Worm (Caenorhabditis elegans) whole organism, L2 larva: ENCODE measurements around the gene R102.2.
"Not testable (repeated sequence)": the region's sequence is repeated elsewhere in the genome, so short reads cannot be mapped to it uniquely, and the experiment has no call there.

Experiments
- F13H6.1 ChIP-seq: sonication (generic microtip); optimal IDR thresholded peaks from 2 replicates; lab custom pipeline; 2016; ENCODE audit warnings: missing genetic modification characterization, missing compliant biosample characterization
- R02D3.7 ChIP-seq: fragments of 150-350 bp; optimal IDR thresholded peaks from 2 replicates; lab custom pipeline; 2014; ENCODE audit warnings: missing biosample characterization, missing genetic modification characterization
- Y55F3AM.14 ChIP-seq: fragments of 200-800 bp; sonication (Bioruptor generic); optimal IDR thresholded peaks from 2 replicates; lab custom pipeline; 2018; ENCODE audit warnings: mild to moderate bottlenecking, missing genetic modification characterization, missing compliant biosample characterization
- alr-1 ChIP-seq: fragments of 150-350 bp; optimal IDR thresholded peaks from 2 replicates; lab custom pipeline; 2014; ENCODE audit warnings: missing biosample characterization, missing genetic modification characterization
- aly-2 ChIP-seq: fragments of 150-350 bp; optimal IDR thresholded peaks from 2 replicates; lab custom pipeline; 2014; ENCODE audit warnings: missing biosample characterization, missing genetic modification characterization
- ama-1 ChIP-seq: fragments of 150-350 bp; optimal IDR thresholded peaks from 2 replicates; lab custom pipeline; 2018; ENCODE audit warnings: inconsistent platforms
- crh-2 ChIP-seq: sonication (generic microtip); optimal IDR thresholded peaks from 2 replicates; lab custom pipeline; 2017; ENCODE audit warnings: missing biosample characterization, missing genetic modification characterization
- egl-27 ChIP-seq: sonication (generic microtip); optimal IDR thresholded peaks from 3 replicates; lab custom pipeline; 2017; ENCODE audit warnings: missing biosample characterization, missing genetic modification reagents, missing genetic modification characterization
- elt-1 ChIP-seq: fragments of 150-350 bp; optimal IDR thresholded peaks from 2 replicates; lab custom pipeline; 2014; ENCODE audit warnings: missing biosample characterization, missing genetic modification characterization
- elt-3 ChIP-seq: sonication (generic microtip); optimal IDR thresholded peaks from 2 replicates; lab custom pipeline; 2017; ENCODE audit warnings: missing biosample characterization, missing genetic modification characterization
- fos-1 ChIP-seq: fragments of 150-350 bp; optimal IDR thresholded peaks from 2 replicates; lab custom pipeline; 2014; ENCODE audit warnings: missing biosample characterization, missing genetic modification characterization
- gmeb-1 ChIP-seq: fragments of 150-350 bp; optimal IDR thresholded peaks from 2 replicates; lab custom pipeline; 2014; ENCODE audit warnings: missing biosample characterization, missing genetic modification characterization
- lin-11 ChIP-seq: fragments of 150-350 bp; sonication (generic microtip); optimal IDR thresholded peaks from 2 replicates; lab custom pipeline; 2014; ENCODE audit warnings: missing biosample characterization, missing genetic modification characterization, inconsistent platforms, mixed read lengths
- lsy-2 ChIP-seq, 2 experiments: fragments of 150-350 bp in 1 of 2; sonication (generic microtip) in 1 of 2; optimal IDR thresholded peaks; 2 replicates each; lab custom pipeline; 2014 to 2017; ENCODE audit warnings: missing biosample characterization in 2 of 2, missing genetic modification characterization in 2 of 2
- mdl-1 ChIP-seq, 2 experiments: fragments of 150-350 bp in 1 of 2; sonication (generic microtip) in 1 of 2; optimal IDR thresholded peaks; 2 replicates each; lab custom pipeline; 2017; ENCODE audit warnings: missing biosample characterization in 2 of 2, missing genetic modification characterization in 2 of 2
- nhr-10 ChIP-seq: sonication (generic microtip); optimal IDR thresholded peaks from 2 replicates; lab custom pipeline; 2017; ENCODE audit warnings: missing biosample characterization, missing genetic modification characterization
- nhr-12 ChIP-seq: fragments of 150-350 bp; optimal IDR thresholded peaks from 2 replicates; lab custom pipeline; 2014; ENCODE audit warnings: missing biosample characterization, missing genetic modification characterization
- nhr-129 ChIP-seq: fragments of 150-350 bp; optimal IDR thresholded peaks from 2 replicates; lab custom pipeline; 2014; ENCODE audit warnings: missing biosample characterization, missing genetic modification characterization
- nhr-23 ChIP-seq: fragments of 150-350 bp; optimal IDR thresholded peaks from 2 replicates; lab custom pipeline; 2014; ENCODE audit warnings: missing biosample characterization, missing genetic modification reagents, missing genetic modification characterization
- nhr-25 ChIP-seq: fragments of 150-350 bp; sonication (generic microtip); optimal IDR thresholded peaks from 3 replicates; lab custom pipeline; 2014; ENCODE audit warnings: missing biosample characterization, missing genetic modification characterization
- nhr-6 ChIP-seq: fragments of 150-350 bp; optimal IDR thresholded peaks from 2 replicates; lab custom pipeline; 2014; ENCODE audit warnings: missing biosample characterization, missing genetic modification characterization
- nhr-77 ChIP-seq: fragments of 150-350 bp; optimal IDR thresholded peaks from 2 replicates; lab custom pipeline; 2014; ENCODE audit warnings: missing biosample characterization, missing genetic modification characterization
- sem-4 ChIP-seq: fragments of 150-350 bp; optimal IDR thresholded peaks from 2 replicates; lab custom pipeline; 2014; ENCODE audit warnings: missing biosample characterization, missing genetic modification reagents, missing genetic modification characterization
- skn-1 ChIP-seq: sonication (generic microtip); optimal IDR thresholded peaks from 2 replicates; lab custom pipeline; 2017; ENCODE audit warnings: missing biosample characterization, missing genetic modification characterization
- sma-3 ChIP-seq: sonication (generic microtip); optimal IDR thresholded peaks from 2 replicates; lab custom pipeline; 2016; ENCODE audit warnings: missing genetic modification reagents, missing genetic modification characterization, missing compliant biosample characterization
- sma-9 ChIP-seq, 2 experiments: fragments of 150-350 bp in 1 of 2; sonication (generic microtip) in 1 of 2; optimal IDR thresholded peaks; 2 replicates each; lab custom pipeline; 2014 to 2016; ENCODE audit warnings: missing genetic modification characterization in 2 of 2, mild to moderate bottlenecking in 1 of 2, missing biosample characterization in 1 of 2, missing compliant biosample characterization in 1 of 2, missing genetic modification reagents in 1 of 2, moderate library complexity in 1 of 2
- snpc-4 ChIP-seq: fragments of 150-350 bp; optimal IDR thresholded peaks from 2 replicates; lab custom pipeline; 2014; ENCODE audit warnings: missing biosample characterization, missing genetic modification characterization
- unc-39 ChIP-seq: fragments of 150-350 bp; optimal IDR thresholded peaks from 2 replicates; lab custom pipeline; 2014; ENCODE audit warnings: missing biosample characterization, missing genetic modification characterization
- unc-55 ChIP-seq: fragments of 150-350 bp; sonication (generic microtip); optimal IDR thresholded peaks from 3 replicates; lab custom pipeline; 2014; ENCODE audit warnings: missing biosample characterization, missing genetic modification reagents, missing genetic modification characterization
- ztf-1 ChIP-seq: fragments of 200-800 bp; sonication (Bioruptor generic); conservative IDR thresholded peaks from 2 replicates; pipeline ENCODE4 v1.3.6; 2022; ENCODE audit warnings: missing genetic modification characterization, missing compliant biosample characterization
- ztf-11 ChIP-seq: sonication (generic microtip); optimal IDR thresholded peaks from 2 replicates; lab custom pipeline; 2017; ENCODE audit warnings: missing biosample characterization, missing genetic modification characterization
- ztf-4 ChIP-seq: fragments of 150-350 bp; optimal IDR thresholded peaks from 2 replicates; lab custom pipeline; 2014; ENCODE audit warnings: missing biosample characterization, missing genetic modification characterization

The R102.2 gene

DNA sequence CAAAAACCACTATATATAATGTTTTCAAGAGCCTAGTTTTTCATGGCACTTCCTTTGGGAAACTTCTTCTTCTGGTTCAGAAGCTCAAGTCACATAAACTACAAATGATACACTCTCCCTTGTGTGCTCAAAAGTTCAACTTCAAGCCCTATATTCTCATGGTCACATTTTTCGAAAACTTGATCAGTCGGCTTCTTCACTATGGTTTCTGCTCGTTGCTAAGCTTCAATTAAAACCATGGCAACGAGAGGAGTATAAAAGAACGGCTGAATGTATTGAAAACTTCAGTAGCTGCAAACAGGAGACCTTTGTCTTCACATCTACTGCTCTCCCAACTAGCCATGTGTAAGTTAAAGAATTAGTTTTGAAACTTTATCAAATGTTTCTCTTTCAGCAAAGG lies at the start of gene R102.2:
Gene R102.2 (plus strand): TSS at position 301 of the 400 bp plus-strand sequence.
- TF ChIP-seq aly-2; unc-39; ztf-1 (GFP tag; lab: Robert Waterston, UW): not testable (repeated sequence)

DNA sequence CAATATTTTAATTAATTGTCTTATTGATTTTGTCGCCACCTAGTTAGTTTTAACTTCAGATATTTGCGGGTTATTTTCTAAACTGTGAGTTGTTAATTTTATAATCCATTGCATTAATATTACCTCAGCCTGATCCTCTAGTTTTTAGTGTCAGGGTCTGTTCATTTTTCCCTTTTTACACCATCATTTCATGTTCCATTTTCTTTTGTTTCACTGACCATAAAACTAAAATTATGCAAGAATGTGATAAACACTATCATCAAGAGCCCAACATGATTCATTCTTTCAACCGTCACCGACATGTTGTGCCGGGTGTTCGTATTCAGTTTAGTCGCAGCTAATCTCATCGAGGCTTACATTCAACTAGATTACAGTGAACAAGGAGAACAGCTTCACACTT lies 48.4 kb upstream of the R102.2 start, which contains the start of gene F56C4.2:
Gene F56C4.2 (plus strand): TSS at position 301 of the 400 bp plus-strand sequence.
- TF ChIP-seq alr-1 (tag; lab: Kevin White, UChicago) (no peak), gmeb-1 (no peak), ztf-4 (no peak), crh-2 (tag; lab: Kevin White, UChicago) (no peak), R02D3.7 (tag; lab: Kevin White, UChicago) (no peak), nhr-129 (tag; lab: Kevin White, UChicago) (no peak), egl-27 (tag; lab: Kevin White, UChicago) (no peak)
- TF ChIP-seq, all 48 proteins: peak for 0

DNA sequence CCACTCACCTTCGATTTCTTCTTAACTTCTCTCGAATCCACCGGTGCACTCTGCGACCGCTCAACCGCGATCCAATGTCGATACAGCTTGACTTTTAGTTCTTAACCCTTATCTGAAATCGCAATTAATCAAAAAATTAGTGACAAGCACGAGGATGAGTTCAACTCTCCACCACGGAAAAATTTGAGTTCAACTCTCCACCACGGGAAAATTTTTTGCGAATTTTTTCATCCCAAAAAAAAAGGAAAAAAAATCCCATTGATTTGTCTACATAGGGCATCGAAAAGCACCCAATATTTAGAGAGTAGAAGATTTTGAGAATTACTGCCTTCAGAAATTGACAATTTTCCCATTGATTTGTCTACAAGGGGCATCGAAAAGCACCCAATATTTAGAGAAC lies 33.4 kb upstream of the R102.2 start, which contains the start of gene glb-19:
Gene glb-19 (minus strand): TSS at position 101 of the 400 bp plus-strand sequence.
- TF ChIP-seq nhr-23; F13H6.1 (tag; lab: Kevin White, UChicago); gmeb-1: not testable (repeated sequence)
- TF ChIP-seq, all 48 proteins: peak for 0; not testable (repeated sequence) for 48

DNA sequence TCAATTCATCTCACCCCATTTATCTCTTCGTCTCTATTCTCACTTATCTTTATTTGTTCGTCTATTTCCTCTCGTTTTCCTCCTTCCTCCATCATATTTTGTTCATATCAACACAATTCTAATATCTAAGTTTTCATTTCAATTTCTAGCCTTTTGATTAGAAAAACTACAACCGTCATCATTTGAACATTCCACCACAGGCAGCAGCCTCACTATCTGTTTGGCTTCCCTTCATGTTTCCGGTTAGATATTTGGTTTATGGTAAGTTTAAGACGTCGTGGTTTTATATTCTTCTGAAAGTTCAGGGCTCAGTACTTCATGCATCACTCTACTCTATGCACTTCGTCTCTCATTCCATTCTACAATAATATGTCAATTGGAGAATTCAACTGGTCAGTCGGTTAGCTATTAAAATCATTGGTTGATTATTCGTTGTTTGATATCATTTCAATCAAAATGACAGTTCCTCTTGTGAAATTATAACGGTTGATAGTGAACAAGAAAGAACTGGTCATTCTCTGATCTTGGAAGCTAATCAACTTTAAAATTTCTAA lies 30.6 kb upstream of the R102.2 start, which contains the start of gene K08C7.1:
Gene K08C7.1 (plus strand): TSS at position 43 of the 554 bp plus-strand sequence.
- TF ChIP-seq nhr-77 (tag; lab: Kevin White, UChicago) (no peak), mdl-1 (tag; optimal IDR thresholded peaks at IDR 0.05; lab: Kevin White, UChicago) (no peak), fos-1 (peak; percentile 31), Y55F3AM.14 (GFP tag; lab: Kevin White, UChicago) (no peak), nhr-129 (tag; lab: Kevin White, UChicago) (no peak)

DNA sequence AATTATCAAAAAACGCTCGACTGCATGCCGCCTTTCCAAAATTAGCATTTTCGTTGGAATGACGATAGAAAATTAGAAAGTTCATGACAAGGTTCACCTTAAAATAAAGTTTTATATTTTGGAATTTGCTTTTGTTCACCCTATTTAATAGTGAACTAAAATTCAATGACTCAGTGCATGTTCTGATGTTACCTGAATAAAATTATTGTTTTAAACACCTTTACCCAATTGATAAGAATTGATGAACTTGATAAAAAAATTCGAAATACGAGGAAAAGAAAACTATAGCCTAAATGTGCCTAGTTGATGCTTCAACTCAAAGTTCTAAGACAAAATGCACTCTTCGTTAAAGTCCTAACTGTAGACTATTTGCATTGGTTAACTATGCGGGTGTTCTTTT lies 26.3 kb upstream of the R102.2 start:
- TF ChIP-seq ama-1 (lab: Kevin White, UChicago) (no peak), fos-1 (peak; percentile 62), lin-11 (tag; lab: Kevin White, UChicago) (no peak)

DNA sequence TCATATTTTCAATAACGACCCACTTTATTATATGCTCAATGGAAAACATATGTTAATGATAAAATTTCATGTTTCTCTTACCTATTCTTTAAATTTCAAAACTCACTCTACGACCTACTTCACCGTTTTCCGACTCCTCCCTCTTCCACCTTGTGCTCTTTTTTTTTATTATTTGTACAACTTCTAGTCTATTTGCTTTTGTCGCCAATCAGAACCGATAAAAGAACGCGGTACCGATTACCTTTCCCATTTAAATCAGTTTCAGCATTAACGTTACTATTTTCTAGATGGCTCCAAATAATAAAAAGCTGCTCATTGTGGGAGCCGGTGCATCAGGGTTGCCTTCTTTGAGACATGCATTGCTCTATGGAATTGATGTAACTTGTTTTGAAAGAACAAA lies 25.6 kb upstream of the R102.2 start, which contains the start of gene fmo-1:
Gene fmo-1 (plus strand): TSS at position 98 of the 400 bp plus-strand sequence.
- TF ChIP-seq nhr-6 (tag; lab: Kevin White, UChicago) (no peak), fos-1 (peak; percentile 52), snpc-4 (tag; lab: Kevin White, UChicago) (no peak), nhr-12 (tag; lab: Kevin White, UChicago) (no peak), ama-1 (lab: Kevin White, UChicago) (no peak), gmeb-1 (peak; percentile 8), skn-1 (no peak), aly-2 (no peak)

DNA sequence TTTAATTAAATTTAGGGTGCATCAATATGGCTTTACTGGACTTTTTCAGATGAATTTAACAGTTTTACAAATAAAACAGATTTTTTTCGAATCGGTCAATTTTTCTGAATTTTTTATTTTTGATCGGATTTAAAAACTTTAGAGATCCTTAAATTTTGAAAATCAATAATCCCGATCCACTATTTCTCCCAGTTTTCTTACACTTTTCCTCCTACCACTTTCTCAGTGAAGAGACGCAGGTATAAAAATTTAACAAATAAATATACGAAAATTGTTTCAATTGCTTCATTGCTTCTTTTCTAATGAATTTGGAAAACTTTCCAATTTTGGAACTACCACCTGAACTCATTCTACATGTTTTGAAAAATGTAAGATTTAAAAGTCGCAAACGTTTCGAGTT lies 23.3 kb upstream of the R102.2 start, which contains the start of gene K08C7.7:
Gene K08C7.7 (plus strand): TSS at position 301 of the 400 bp plus-strand sequence.
- TF ChIP-seq lsy-2 (tag; optimal IDR thresholded peaks at IDR 0.05; lab: Kevin White, UChicago) (no peak), nhr-77 (tag; lab: Kevin White, UChicago) (no peak), sma-9 (GFP tag; optimal IDR thresholded peaks at IDR 0.05; lab: Kevin White, UChicago) (no peak), sma-9 (tag; optimal IDR thresholded peaks at IDR 0.05; lab: Kevin White, UChicago) (no peak), sem-4 (tag; lab: Kevin White, UChicago) (no peak), nhr-12 (tag; lab: Kevin White, UChicago) (no peak), nhr-25 (no peak), lin-11 (tag; lab: Kevin White, UChicago) (no peak), elt-1 (no peak), aly-2 (no peak), skn-1 (no peak), nhr-10 (no peak), fos-1 (no peak), unc-55 (GFP tag; lab: Kevin White, UChicago) (no peak), elt-3 (tag; lab: Kevin White, UChicago) (no peak), ama-1 (lab: Kevin White, UChicago) (no peak), sma-3 (GFP tag; lab: Kevin White, UChicago) (no peak), ztf-11 (no peak)
- TF ChIP-seq, all 48 proteins: peak for 0
